Worm (Caenorhabditis elegans): Measurements from ENCODE around the gene tsp-8.

tsp-8 gene

DNA sequence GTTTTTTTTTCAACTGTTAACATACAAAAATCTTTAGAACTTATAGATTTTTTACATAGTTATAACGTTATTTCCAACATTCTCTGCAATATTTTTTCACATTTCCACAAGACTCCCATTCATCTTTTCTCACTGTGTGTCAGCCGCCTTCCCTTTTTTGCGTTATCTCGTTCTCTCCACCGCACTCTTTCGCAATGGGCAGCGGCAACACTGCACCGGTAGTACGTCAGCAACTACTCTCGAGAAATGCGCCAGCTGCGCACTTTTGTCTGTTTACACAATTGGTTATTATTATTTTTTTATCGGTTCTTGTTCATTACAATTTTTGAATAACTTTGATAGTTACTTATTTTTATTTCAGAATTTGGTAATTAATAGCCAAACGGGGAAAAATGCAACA is 17.6 kb upstream of the tsp-8 start, which contains the start of gene C05G5.2:
C05G5.2 (plus strand) TSS at position 356 of the 400 bp plus-strand sequence.
- TF ChIP-seq nhr-76 (tag; optimal IDR thresholded peaks at IDR 0.05) (no peak), M03D4.4 (tag; optimal IDR thresholded peaks at IDR 0.05) (peak; percentile 27), ham-2 (GFP tag; optimal IDR thresholded peaks at IDR 0.05) (no peak), sptf-1 (tag; optimal IDR thresholded peaks at IDR 0.05) (peak; percentile 36), mab-5 (tag; optimal IDR thresholded peaks at IDR 0.05) (no peak), elt-3 (tag; optimal IDR thresholded peaks at IDR 0.05) (peak; percentile 56), tbx-8 (GFP tag; optimal IDR thresholded peaks at IDR 0.05) (no peak), nhr-237 (tag; optimal IDR thresholded peaks at IDR 0.05) (peak; percentile 75), mep-1 (tag; optimal IDR thresholded peaks at IDR 0.05) (peak; percentile 92), ceh-83 (GFP tag; optimal IDR thresholded peaks at IDR 0.05) (peak; percentile 16), nhr-2 (tag; optimal IDR thresholded peaks at IDR 0.05) (peak; percentile 16), zip-8 (tag; optimal IDR thresholded peaks at IDR 0.05) (no peak), ces-1 (GFP tag; optimal IDR thresholded peaks at IDR 0.05) (peak; percentile 42), sem-2 (GFP tag; optimal IDR thresholded peaks at IDR 0.05) (no peak), unc-120 (tag; optimal IDR thresholded peaks at IDR 0.05; ENCODE audit: poor library complexity, severe bottlenecking) (peak; percentile 66), mls-2 (tag; optimal IDR thresholded peaks at IDR 0.05) (peak; percentile 47), cnd-1 (tag; optimal IDR thresholded peaks at IDR 0.05) (peak; percentile 49), lin-32 (GFP tag; optimal IDR thresholded peaks at IDR 0.05) (no peak), lsy-2 (tag; optimal IDR thresholded peaks at IDR 0.05) (peak; percentile 68), nhr-28 (tag; optimal IDR thresholded peaks at IDR 0.05) (no peak), flh-1 (GFP tag; optimal IDR thresholded peaks at IDR 0.05) (no peak), snpc-4 (tag; optimal IDR thresholded peaks at IDR 0.05) (no peak), drap-1 (GFP tag; optimal IDR thresholded peaks at IDR 0.05) (no peak), nhr-12 (tag; optimal IDR thresholded peaks at IDR 0.05) (no peak), blmp-1 (tag; optimal IDR thresholded peaks at IDR 0.05) (no peak), unc-39 (tag; optimal IDR thresholded peaks at IDR 0.05) (no peak), unc-62 (GFP tag; optimal IDR thresholded peaks at IDR 0.05) (peak; percentile 33), ceh-43 (GFP tag; optimal IDR thresholded peaks at IDR 0.05) (peak; percentile 6), hlh-1 (tag; optimal IDR thresholded peaks at IDR 0.05) (peak; percentile 12), elt-1 (tag; optimal IDR thresholded peaks at IDR 0.05; ENCODE audit: borderline replicate concordance, insufficient read depth) (no peak), ztf-11 (tag; optimal IDR thresholded peaks at IDR 0.05) (no peak), bed-3 (GFP tag; optimal IDR thresholded peaks at IDR 0.05) (no peak), pha-4 (tag; optimal IDR thresholded peaks at IDR 0.05) (peak; percentile 41), ceh-39 (tag; optimal IDR thresholded peaks at IDR 0.05) (peak; percentile 39), lin-13 (tag; optimal IDR thresholded peaks at IDR 0.05) (peak; percentile 51)

DNA sequence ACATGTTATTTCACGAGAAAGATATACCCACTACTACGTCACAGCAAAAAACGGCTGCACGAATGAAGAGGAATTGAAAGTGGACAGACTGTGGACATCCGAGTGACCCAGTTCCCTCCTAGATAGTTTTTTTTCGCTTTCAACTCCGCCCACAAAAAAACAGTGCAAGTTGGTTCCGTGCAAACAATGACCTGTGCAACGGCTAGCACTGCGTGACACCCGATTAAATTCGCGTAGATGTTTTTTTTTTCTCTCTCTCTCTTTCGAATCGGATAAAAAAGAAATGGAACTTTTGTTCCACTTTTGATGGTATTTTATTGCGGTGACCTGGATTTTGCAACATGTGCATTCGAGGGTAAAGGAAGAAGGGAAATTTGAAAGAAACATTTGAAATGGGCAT is 15.9 kb upstream of the tsp-8 start:
- TF ChIP-seq drap-1 (GFP tag; optimal IDR thresholded peaks at IDR 0.05) (no peak), nhr-2 (tag; optimal IDR thresholded peaks at IDR 0.05) (no peak), ceh-39 (tag; optimal IDR thresholded peaks at IDR 0.05) (no peak), bed-3 (GFP tag; optimal IDR thresholded peaks at IDR 0.05) (no peak), ztf-11 (tag; optimal IDR thresholded peaks at IDR 0.05) (no peak), mls-2 (tag; optimal IDR thresholded peaks at IDR 0.05) (no peak), nhr-28 (tag; optimal IDR thresholded peaks at IDR 0.05) (no peak), tbx-8 (GFP tag; optimal IDR thresholded peaks at IDR 0.05) (no peak), hlh-1 (tag; optimal IDR thresholded peaks at IDR 0.05) (no peak), ceh-43 (GFP tag; optimal IDR thresholded peaks at IDR 0.05) (no peak), M03D4.4 (tag; optimal IDR thresholded peaks at IDR 0.05) (no peak)

DNA sequence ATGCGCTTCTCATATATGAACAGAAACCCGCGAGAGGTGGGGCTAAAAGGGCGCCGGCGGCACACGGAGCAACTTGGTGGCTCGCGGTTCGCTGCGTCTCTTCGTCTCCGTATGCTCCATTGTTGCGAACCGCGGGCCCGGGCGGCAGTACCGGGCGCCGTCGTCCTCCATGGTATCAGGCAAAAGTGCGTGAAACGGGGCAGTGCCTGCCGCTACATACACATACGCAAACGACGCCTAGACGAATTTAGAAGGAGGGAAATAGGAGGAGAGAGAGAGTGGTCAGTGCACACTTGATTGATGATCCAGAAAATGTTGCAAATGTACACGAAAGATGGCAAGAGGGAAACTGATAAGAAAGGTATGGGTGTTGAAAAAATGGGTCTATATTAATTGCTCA is 15.2 kb upstream of the tsp-8 start:
- TF ChIP-seq nhr-237 (tag; optimal IDR thresholded peaks at IDR 0.05) (no peak), sptf-1 (tag; optimal IDR thresholded peaks at IDR 0.05) (no peak), nhr-2 (tag; optimal IDR thresholded peaks at IDR 0.05) (no peak)

DNA sequence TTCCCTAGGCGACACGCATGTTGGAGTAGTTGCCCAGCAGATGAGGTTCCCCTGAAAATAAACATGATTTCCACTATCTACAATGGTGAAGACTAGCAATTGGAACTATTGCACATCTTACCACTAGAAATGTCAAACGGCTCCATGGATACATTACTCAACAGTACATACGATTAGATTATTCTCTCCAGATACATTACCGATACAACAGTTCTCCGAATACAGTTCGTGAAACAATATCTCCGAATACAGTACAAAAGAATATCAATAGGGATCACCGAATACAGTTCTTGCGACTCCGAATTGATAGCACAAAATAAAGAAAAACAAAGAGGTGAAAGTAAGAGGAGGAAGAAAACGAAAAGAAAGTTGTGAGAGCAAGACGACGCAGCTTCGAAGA is 14.5 kb upstream of the tsp-8 start, which contains the start of gene C05G5.7:
C05G5.7 (minus strand) TSS at position 1 of the 400 bp plus-strand sequence.
- TF ChIP-seq ztf-11 (tag; optimal IDR thresholded peaks at IDR 0.05) (no peak), sem-2 (GFP tag; optimal IDR thresholded peaks at IDR 0.05) (no peak), mls-2 (tag; optimal IDR thresholded peaks at IDR 0.05) (no peak), cnd-1 (tag; optimal IDR thresholded peaks at IDR 0.05) (no peak), unc-62 (GFP tag; optimal IDR thresholded peaks at IDR 0.05) (no peak), ham-2 (GFP tag; optimal IDR thresholded peaks at IDR 0.05) (no peak), sptf-1 (tag; optimal IDR thresholded peaks at IDR 0.05) (no peak), nhr-28 (tag; optimal IDR thresholded peaks at IDR 0.05) (no peak), hlh-1 (tag; optimal IDR thresholded peaks at IDR 0.05) (no peak), unc-39 (tag; optimal IDR thresholded peaks at IDR 0.05) (no peak), drap-1 (GFP tag; optimal IDR thresholded peaks at IDR 0.05) (no peak)

Measured in whole organism, mixed stage, embryonic.